Fruit fly (Drosophila melanogaster): Measurements from ENCODE around the gene Etfb.
A peak's percentile ranks its signal among the peaks of the same experiment; 100 is the strongest.

Etfb gene

dm6 chr3R:29767236-29767635 lies 35.5 kb downstream of the Etfb start:
- TF ChIP-seq Dfd (GFP tag; optimal IDR thresholded peaks at IDR 0.05) (peak; percentile 91), Rel (GFP tag; optimal IDR thresholded peaks at IDR 0.05) (no peak), Rel (tag; optimal IDR thresholded peaks at IDR 0.05) (no peak), Myc (optimal IDR thresholded peaks at IDR 0.05) (no peak)

DNA sequence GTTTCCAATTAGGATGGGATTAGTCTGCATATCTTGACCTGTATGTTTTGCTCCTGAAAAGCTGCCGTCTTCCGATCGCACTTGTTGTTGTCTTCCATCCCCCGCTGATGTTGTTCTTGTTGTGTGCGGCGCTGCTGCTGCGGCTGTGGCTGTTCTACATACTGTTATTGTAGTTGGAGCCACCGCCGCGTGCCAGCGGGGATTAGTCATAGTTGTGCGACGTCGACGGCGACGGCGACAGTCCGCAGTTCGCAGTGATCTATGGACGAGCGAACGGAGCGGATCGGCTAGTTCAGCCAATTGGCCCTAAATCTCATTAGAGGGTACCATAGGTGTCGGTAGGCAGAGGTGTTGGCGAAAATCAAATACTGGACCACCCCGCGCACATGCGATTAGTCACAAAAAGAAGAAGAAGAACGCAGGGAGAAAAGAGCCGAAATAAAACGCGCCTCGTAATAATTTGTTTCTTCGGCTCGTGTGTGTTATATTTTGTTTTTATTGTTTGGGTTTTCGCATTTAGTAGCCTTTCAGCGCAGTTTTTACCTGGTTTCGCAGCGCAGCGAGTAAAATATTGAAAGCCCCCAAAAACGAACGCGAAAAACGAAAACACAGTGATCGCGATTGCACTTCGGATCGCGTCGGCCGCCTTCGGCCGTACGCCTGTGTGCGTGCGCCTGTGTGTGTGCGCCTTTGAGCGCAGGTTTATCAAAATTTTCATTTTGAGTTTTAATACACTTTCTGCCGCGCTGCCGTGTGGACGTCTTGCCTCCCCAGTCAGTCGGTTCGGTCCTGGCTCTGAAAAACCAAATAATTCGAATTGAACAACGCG lies 37.3 kb downstream of the Etfb start, which contains the start of gene kay:
Gene kay (plus strand): TSS at position 729 of the 829 bp plus-strand sequence.
- TF ChIP-seq Jra (GFP tag; optimal IDR thresholded peaks at IDR 0.05) (peak; percentile 15), Vsx2 (GFP tag; optimal IDR thresholded peaks at IDR 0.05; ENCODE audit: partially characterized antibody) (peak; percentile 6), Rel (GFP tag; optimal IDR thresholded peaks at IDR 0.05) (no peak), Rel (tag; optimal IDR thresholded peaks at IDR 0.05) (peak; percentile 84), Hr83 (GFP tag; optimal IDR thresholded peaks at IDR 0.05; ENCODE audit: poor library complexity, severe bottlenecking) (no peak), pan (optimal IDR thresholded peaks at IDR 0.05) (peak; percentile 63), Sp1 (GFP tag; optimal IDR thresholded peaks at IDR 0.05) (peak; percentile 38), psq (GFP tag; optimal IDR thresholded peaks at IDR 0.05) (peak; percentile 29), h (GFP tag; optimal IDR thresholded peaks at IDR 0.05) (peak; percentile 32), Hnf4 (GFP tag; optimal IDR thresholded peaks at IDR 0.05) (no peak), Dfd (GFP tag; optimal IDR thresholded peaks at IDR 0.05) (no peak), rgr (GFP tag; optimal IDR thresholded peaks at IDR 0.05) (no peak), CrebA (GFP tag; optimal IDR thresholded peaks at IDR 0.05; ENCODE audit: borderline replicate concordance) (peak; percentile 58), Dif (GFP tag; optimal IDR thresholded peaks at IDR 0.05; ENCODE audit: partially characterized antibody) (peak; percentile 31), br (GFP tag; optimal IDR thresholded peaks at IDR 0.05) (peak; percentile 16)

DNA sequence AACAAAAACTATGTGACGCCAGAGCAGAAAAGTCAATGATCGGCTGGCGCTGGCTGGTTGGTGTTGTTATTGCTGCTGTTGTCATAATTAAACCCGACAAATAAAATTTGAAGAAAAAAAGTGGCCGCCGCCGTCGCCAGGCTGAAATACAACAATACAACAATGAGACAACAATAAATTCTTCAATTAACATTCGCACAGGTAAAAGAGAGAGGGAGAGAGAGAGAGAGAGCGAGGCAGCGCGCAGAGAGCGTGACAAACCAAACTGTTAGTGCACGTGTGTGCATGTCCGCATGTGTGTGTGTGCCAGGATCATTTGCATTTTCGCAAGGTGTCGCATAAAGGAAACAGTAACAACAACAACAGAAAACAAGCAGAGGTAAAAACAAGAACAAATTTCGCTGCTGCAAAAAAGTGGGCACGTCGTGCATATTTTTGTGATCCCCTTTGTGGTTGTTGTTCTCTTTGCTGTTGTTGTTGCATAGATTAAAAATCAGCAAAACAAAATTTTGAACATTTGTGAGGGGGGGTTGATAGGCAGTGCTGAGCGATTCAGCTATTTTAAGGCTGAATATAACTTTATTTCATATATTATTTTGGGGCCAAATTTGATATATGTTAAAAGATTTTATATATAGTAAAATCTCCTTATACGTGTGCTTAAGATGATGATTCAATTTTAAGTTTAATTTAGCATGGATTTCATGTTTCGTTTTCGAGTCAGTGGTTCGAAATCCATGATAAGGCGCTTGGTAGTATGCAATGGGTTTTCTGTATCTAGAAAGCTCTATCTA lies 38.3 kb downstream of the Etfb start:
- TF ChIP-seq jim (GFP tag; optimal IDR thresholded peaks at IDR 0.05) (no peak), Vsx2 (GFP tag; optimal IDR thresholded peaks at IDR 0.05; ENCODE audit: partially characterized antibody) (peak; percentile 8), Rel (GFP tag; optimal IDR thresholded peaks at IDR 0.05) (no peak), Rel (tag; optimal IDR thresholded peaks at IDR 0.05) (peak; percentile 28), Dif (GFP tag; optimal IDR thresholded peaks at IDR 0.05; ENCODE audit: partially characterized antibody) (peak; percentile 45), HLH106 (tag; optimal IDR thresholded peaks at IDR 0.05) (no peak), Mio (GFP tag; optimal IDR thresholded peaks at IDR 0.05) (no peak), CrebA (GFP tag; optimal IDR thresholded peaks at IDR 0.05; ENCODE audit: borderline replicate concordance) (no peak), Myc (optimal IDR thresholded peaks at IDR 0.05) (peak; percentile 36), dl (GFP tag; optimal IDR thresholded peaks at IDR 0.05; ENCODE audit: insufficient read depth in 1 of 2, partially characterized antibody in 2 of 2) (peak in 1 of 2 experiments; percentile 19), sage (GFP tag; optimal IDR thresholded peaks at IDR 0.05) (no peak), woc (GFP tag; optimal IDR thresholded peaks at IDR 0.05) (peak; percentile 3), ey (GFP tag; optimal IDR thresholded peaks at IDR 0.05) (no peak), sv (GFP tag; optimal IDR thresholded peaks at IDR 0.05) (no peak), rgr (GFP tag; optimal IDR thresholded peaks at IDR 0.05) (no peak), fru (GFP tag; optimal IDR thresholded peaks at IDR 0.05) (no peak), foxo (GFP tag; optimal IDR thresholded peaks at IDR 0.05) (no peak)

dm6 chr3R:29763804-29764203 lies 38.9 kb downstream of the Etfb start:
- TF ChIP-seq rgr (GFP tag; optimal IDR thresholded peaks at IDR 0.05) (peak; percentile 36), pan (optimal IDR thresholded peaks at IDR 0.05) (no peak), Hr83 (GFP tag; optimal IDR thresholded peaks at IDR 0.05; ENCODE audit: poor library complexity, severe bottlenecking) (no peak), Rel (GFP tag; optimal IDR thresholded peaks at IDR 0.05) (no peak), Rel (tag; optimal IDR thresholded peaks at IDR 0.05) (no peak), jim (GFP tag; optimal IDR thresholded peaks at IDR 0.05) (no peak), Hnf4 (GFP tag; optimal IDR thresholded peaks at IDR 0.05) (peak; percentile 58), psq (GFP tag; optimal IDR thresholded peaks at IDR 0.05) (peak; percentile 21), CG32264 (GFP tag; optimal IDR thresholded peaks at IDR 0.05) (no peak), br (GFP tag; optimal IDR thresholded peaks at IDR 0.05) (no peak), foxo (GFP tag; optimal IDR thresholded peaks at IDR 0.05) (peak in 1 of 2 experiments; percentile 50), dl (GFP tag; optimal IDR thresholded peaks at IDR 0.05; ENCODE audit: insufficient read depth in 1 of 2, partially characterized antibody in 2 of 2) (no peak), dsf (GFP tag; optimal IDR thresholded peaks at IDR 0.05; ENCODE audit: borderline replicate concordance) (no peak), usp (GFP tag; optimal IDR thresholded peaks at IDR 0.05) (no peak), tai (GFP tag; optimal IDR thresholded peaks at IDR 0.05) (peak; percentile 50), ey (GFP tag; optimal IDR thresholded peaks at IDR 0.05) (peak; percentile 44), sv (GFP tag; optimal IDR thresholded peaks at IDR 0.05) (no peak), Hr78 (GFP tag; optimal IDR thresholded peaks at IDR 0.05) (no peak), CG9705 (GFP tag; optimal IDR thresholded peaks at IDR 0.05) (no peak), dmrt93B (GFP tag; optimal IDR thresholded peaks at IDR 0.05) (peak; percentile 5), h (GFP tag; optimal IDR thresholded peaks at IDR 0.05) (peak; percentile 22), HLH106 (tag; optimal IDR thresholded peaks at IDR 0.05) (peak; percentile 66), sage (GFP tag; optimal IDR thresholded peaks at IDR 0.05) (no peak), Sp1 (GFP tag; optimal IDR thresholded peaks at IDR 0.05) (peak; percentile 52)

All from whole organism, wandering third instar larva.